Worm (Caenorhabditis elegans) whole organism, L3 larva: ENCODE results near the gene F29A7.4.

Experiments used
- ZK546.5 ChIP-seq: sonication (generic microtip); optimal IDR thresholded peaks from 2 replicates; lab custom pipeline; 2017; ENCODE audit warnings: missing biosample characterization, missing genetic modification characterization
- aly-2 ChIP-seq: fragments of 150-350 bp; optimal IDR thresholded peaks from 2 replicates; lab custom pipeline; 2014; ENCODE audit warnings: missing biosample characterization, missing genetic modification characterization
- ama-1 ChIP-seq: fragments of 150-350 bp; optimal IDR thresholded peaks from 2 replicates; lab custom pipeline; 2018
- ceh-16 ChIP-seq: sonication (generic microtip); optimal IDR thresholded peaks from 2 replicates; lab custom pipeline; 2017; ENCODE audit warnings: missing biosample characterization, missing genetic modification characterization
- ceh-28 ChIP-seq: fragments of 150-350 bp; optimal IDR thresholded peaks from 2 replicates; lab custom pipeline; 2014; ENCODE audit warnings: missing biosample characterization, missing genetic modification reagents, missing genetic modification characterization
- ceh-9 ChIP-seq: sonication (generic microtip); optimal IDR thresholded peaks from 2 replicates; lab custom pipeline; 2018; ENCODE audit warnings: missing biosample characterization, missing genetic modification characterization
- daf-12 ChIP-seq: fragments of 150-350 bp; optimal IDR thresholded peaks from 2 replicates; lab custom pipeline; 2014; ENCODE audit warnings: missing biosample characterization, missing genetic modification reagents, missing genetic modification characterization
- egl-27 ChIP-seq: sonication (generic microtip); optimal IDR thresholded peaks from 4 replicates; lab custom pipeline; 2017; ENCODE audit warnings: missing biosample characterization, missing genetic modification reagents, missing genetic modification characterization
- egl-5 ChIP-seq: fragments of 150-350 bp; optimal IDR thresholded peaks from 2 replicates; lab custom pipeline; 2017; ENCODE audit warnings: missing biosample characterization, missing genetic modification reagents, missing genetic modification characterization, inconsistent platforms
- elt-1 ChIP-seq: fragments of 150-350 bp; optimal IDR thresholded peaks from 2 replicates; lab custom pipeline; 2014; ENCODE audit warnings: missing biosample characterization, missing genetic modification characterization
- elt-2 ChIP-seq: sonication (generic microtip); optimal IDR thresholded peaks from 2 replicates; lab custom pipeline; 2016; ENCODE audit warnings: missing genetic modification reagents, mild to moderate bottlenecking, missing genetic modification characterization, missing compliant biosample characterization
- elt-3 ChIP-seq, 3 experiments: fragments of 150-350 bp in 1 of 3; sonication (generic microtip) in 2 of 3; optimal IDR thresholded peaks; 2 replicates in 2 of 3; 4 replicates in 1 of 3; lab custom pipeline; 2014 to 2017; ENCODE audit warnings: missing biosample characterization in 3 of 3, missing genetic modification characterization in 3 of 3
- eor-1 ChIP-seq, 2 experiments: fragments of 150-350 bp; optimal IDR thresholded peaks; 2 replicates each; lab custom pipeline; 2014 to 2018; ENCODE audit warnings: missing biosample characterization in 2 of 2, missing genetic modification characterization in 2 of 2
- fkh-2 ChIP-seq: fragments of 150-350 bp; optimal IDR thresholded peaks from 2 replicates; lab custom pipeline; 2014; ENCODE audit warnings: missing biosample characterization, missing genetic modification reagents, missing genetic modification characterization
- fos-1 ChIP-seq: fragments of 150-350 bp; optimal IDR thresholded peaks from 2 replicates; lab custom pipeline; 2014; ENCODE audit warnings: missing biosample characterization, missing genetic modification characterization
- hmg-11 ChIP-seq: sonication (generic microtip); optimal IDR thresholded peaks from 2 replicates; lab custom pipeline; 2016; ENCODE audit warnings: missing genetic modification characterization, missing compliant biosample characterization
- jun-1 ChIP-seq: fragments of 150-350 bp; optimal IDR thresholded peaks from 2 replicates; lab custom pipeline; 2014; ENCODE audit warnings: missing biosample characterization, missing genetic modification reagents, missing genetic modification characterization
- lin-39 ChIP-seq: fragments of 150-350 bp; optimal IDR thresholded peaks from 2 replicates; lab custom pipeline; 2018; ENCODE audit warnings: missing biosample characterization, missing genetic modification reagents, missing genetic modification characterization
- lsy-12 ChIP-seq: sonication (generic microtip); optimal IDR thresholded peaks from 2 replicates; lab custom pipeline; 2016; ENCODE audit warnings: mild to moderate bottlenecking, missing genetic modification characterization, missing compliant biosample characterization
- mdl-1 ChIP-seq: fragments of 150-350 bp; optimal IDR thresholded peaks from 2 replicates; lab custom pipeline; 2014; ENCODE audit warnings: missing biosample characterization, missing genetic modification characterization
- mml-1 ChIP-seq: fragments of 150-350 bp; sonication (generic microtip); optimal IDR thresholded peaks from 3 replicates; lab custom pipeline; 2014; ENCODE audit warnings: missing biosample characterization, missing genetic modification characterization
- nfya-1 ChIP-seq: sonication (generic microtip); optimal IDR thresholded peaks from 2 replicates; lab custom pipeline; 2017; ENCODE audit warnings: missing genetic modification characterization, mild to moderate bottlenecking, missing compliant biosample characterization, antibody characterized with exemption, moderate library complexity; ENCODE audit not compliant: insufficient read depth
- nhr-11 ChIP-seq: fragments of 150-350 bp; optimal IDR thresholded peaks from 2 replicates; lab custom pipeline; 2014; ENCODE audit warnings: missing biosample characterization, missing genetic modification characterization
- nhr-12 ChIP-seq: fragments of 150-350 bp; optimal IDR thresholded peaks from 2 replicates; lab custom pipeline; 2014; ENCODE audit warnings: missing biosample characterization, missing genetic modification characterization
- nhr-237 ChIP-seq: fragments of 150-350 bp; optimal IDR thresholded peaks from 2 replicates; lab custom pipeline; 2014; ENCODE audit warnings: missing biosample characterization, missing genetic modification characterization
- nhr-25 ChIP-seq: sonication (generic microtip); optimal IDR thresholded peaks from 2 replicates; lab custom pipeline; 2017; ENCODE audit warnings: missing biosample characterization, missing genetic modification characterization
- nhr-28 ChIP-seq: fragments of 150-350 bp; optimal IDR thresholded peaks from 2 replicates; lab custom pipeline; 2014; ENCODE audit warnings: missing biosample characterization, missing genetic modification characterization
- nhr-43 ChIP-seq: sonication (generic microtip); optimal IDR thresholded peaks from 2 replicates; lab custom pipeline; 2016; ENCODE audit warnings: mild to moderate bottlenecking, missing genetic modification characterization, missing compliant biosample characterization; ENCODE audit not compliant: poor library complexity, severe bottlenecking
- nhr-76 ChIP-seq: fragments of 150-350 bp; sonication (generic microtip); optimal IDR thresholded peaks from 5 replicates; lab custom pipeline; 2014; ENCODE audit warnings: missing biosample characterization, missing genetic modification characterization
- pha-4 ChIP-seq: fragments of 150-350 bp; optimal IDR thresholded peaks from 2 replicates; lab custom pipeline; 2014; ENCODE audit warnings: missing biosample characterization, missing genetic modification reagents, missing genetic modification characterization
- pqm-1 ChIP-seq: fragments of 150-350 bp; optimal IDR thresholded peaks from 2 replicates; lab custom pipeline; 2017; ENCODE audit warnings: missing biosample characterization, missing genetic modification characterization, inconsistent platforms
- sea-2 ChIP-seq: fragments of 150-350 bp; sonication (generic microtip); optimal IDR thresholded peaks from 4 replicates; lab custom pipeline; 2014; ENCODE audit warnings: missing biosample characterization, missing genetic modification reagents, missing genetic modification characterization
- skn-1 ChIP-seq: fragments of 150-350 bp; optimal IDR thresholded peaks from 2 replicates; lab custom pipeline; 2014; ENCODE audit warnings: missing biosample characterization, missing genetic modification characterization
- snpc-4 ChIP-seq: fragments of 150-350 bp; optimal IDR thresholded peaks from 2 replicates; lab custom pipeline; 2014; ENCODE audit warnings: missing biosample characterization, missing genetic modification characterization
- tbx-2 ChIP-seq: sonication (generic microtip); optimal IDR thresholded peaks from 2 replicates; lab custom pipeline; 2016; ENCODE audit warnings: mild to moderate bottlenecking, missing genetic modification characterization, missing compliant biosample characterization
- unc-39 ChIP-seq: sonication (generic microtip); optimal IDR thresholded peaks from 4 replicates; lab custom pipeline; 2017; ENCODE audit warnings: missing biosample characterization, missing genetic modification characterization
- zag-1 ChIP-seq: fragments of 150-350 bp; optimal IDR thresholded peaks from 2 replicates; lab custom pipeline; 2014; ENCODE audit warnings: missing biosample characterization, missing genetic modification characterization

F29A7.4 gene

ce11 chrII:2772166-2772565 is 22.4 kb downstream of the F29A7.4 start, which contains the start of gene sdz-10:
Gene sdz-10, minus strand, starts transcription at chrII:2772266.
- TF ChIP-seq nhr-12 (tag; lab: Kevin White, UChicago) (no peak), pqm-1 (no peak), ceh-9 (tag; lab: Kevin White, UChicago) (no peak), lin-39 (no peak), nhr-76 (tag; lab: Kevin White, UChicago) (no peak), hmg-11 (no peak), elt-2 (tag; lab: Kevin White, UChicago) (no peak), nhr-237 (tag; lab: Kevin White, UChicago) (no peak), elt-3 (tag; optimal IDR thresholded peaks at IDR 0.05; lab: Kevin White, UChicago) (no peak), eor-1 (tag; optimal IDR thresholded peaks at IDR 0.05; lab: Kevin White, UChicago) (no peak), tbx-2 (tag; lab: Kevin White, UChicago) (no peak), elt-1 (tag; lab: Kevin White, UChicago) (no peak), aly-2 (tag; lab: Kevin White, UChicago) (no peak), ama-1 (no peak), jun-1 (tag; lab: Kevin White, UChicago) (no peak), lsy-12 (tag; lab: Kevin White, UChicago) (no peak), ceh-28 (tag; lab: Kevin White, UChicago) (no peak), fkh-2 (tag; lab: Kevin White, UChicago) (no peak)

ce11 chrII:2773534-2773933 is 23.7 kb downstream of the F29A7.4 start, which contains the start of gene sdz-9:
Gene sdz-9, minus strand, starts transcription at chrII:2773634.
- TF ChIP-seq elt-3 (tag; optimal IDR thresholded peaks at IDR 0.05; lab: Kevin White, UChicago) (no peak), daf-12 (tag; lab: Kevin White, UChicago) (no peak), ceh-28 (tag; lab: Kevin White, UChicago) (no peak), nhr-76 (tag; lab: Kevin White, UChicago) (no peak), egl-5 (tag; lab: Kevin White, UChicago) (no peak), nhr-43 (tag; lab: Kevin White, UChicago) (no peak), hmg-11 (no peak), skn-1 (tag; lab: Kevin White, UChicago) (no peak), unc-39 (tag; lab: Kevin White, UChicago) (no peak)

DNA sequence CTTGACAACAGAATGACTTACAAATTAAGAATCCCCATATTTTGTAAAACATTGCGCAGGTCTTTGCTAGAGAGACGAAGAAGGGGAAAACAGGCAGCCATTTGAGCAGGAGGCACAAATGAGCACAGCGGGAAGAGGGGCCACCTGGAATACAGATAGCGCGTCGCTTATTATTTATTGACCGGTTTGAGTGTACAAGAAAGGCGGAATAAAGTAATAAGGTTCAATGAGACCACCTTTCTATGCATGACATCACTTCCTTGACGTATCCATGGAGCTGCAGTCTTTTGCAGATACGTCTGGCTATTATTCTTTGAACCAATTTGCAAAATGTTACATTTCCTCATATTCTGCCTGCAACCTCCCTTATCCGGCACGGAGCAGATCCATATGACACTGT is 25.1 kb downstream of the F29A7.4 start, which contains the start of gene fbxb-111:
TSS of gene fbxb-111 (minus strand) at position 101 of the 400 bp plus-strand sequence.
- no peak for TF ChIP-seq jun-1 (tag; lab: Kevin White, UChicago)
- no peak for TF ChIP-seq nhr-11
- TF ChIP-seq ceh-16 (tag; lab: Kevin White, UChicago) = no peak
- no peak for TF ChIP-seq ama-1

DNA sequence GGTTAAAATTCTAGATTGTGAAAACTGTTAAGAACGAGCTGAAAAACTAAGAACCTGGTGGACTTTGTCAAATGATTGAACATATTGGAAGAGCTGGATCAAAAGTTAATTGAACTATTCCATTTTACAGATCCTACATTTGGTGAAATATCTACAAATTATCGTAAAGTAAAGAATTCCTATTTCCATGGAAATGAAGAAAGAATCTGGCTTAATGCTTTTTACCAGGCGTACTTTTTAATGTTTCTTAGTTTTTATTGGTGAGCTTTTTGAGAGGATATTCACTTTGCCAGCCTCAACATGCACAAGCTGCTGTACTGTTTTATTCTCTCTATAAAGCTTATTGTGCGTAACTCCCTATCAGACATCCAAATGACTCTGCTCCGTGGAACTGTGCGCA is 28.0 kb downstream of the F29A7.4 start, which contains the start of gene F08D12.4:
TSS of gene F08D12.4 (plus strand) at position 301 of the 400 bp plus-strand sequence.
- TF ChIP-seq fos-1 = no peak
- TF ChIP-seq nhr-43 (tag; lab: Kevin White, UChicago) = no peak
- TF ChIP-seq snpc-4 = no peak
- no peak for TF ChIP-seq lsy-12 (tag; lab: Kevin White, UChicago)
- TF ChIP-seq mml-1 (tag; lab: Kevin White, UChicago) = no peak
- TF ChIP-seq nfya-1 (tag; lab: Kevin White, UChicago) = no peak
- TF ChIP-seq egl-27 (tag; lab: Kevin White, UChicago) = no peak
- TF ChIP-seq lin-39 = no peak
- no peak for TF ChIP-seq nhr-28 (tag; lab: Kevin White, UChicago)
- no peak for TF ChIP-seq sea-2 (GFP tag; lab: Kevin White, UChicago)
- no peak for TF ChIP-seq eor-1 (tag; optimal IDR thresholded peaks at IDR 0.05; lab: Kevin White, UChicago)
- TF ChIP-seq elt-1 (tag; lab: Kevin White, UChicago) = no peak
- TF ChIP-seq ceh-28 (tag; lab: Kevin White, UChicago) = no peak
- no peak for TF ChIP-seq ceh-9 (tag; lab: Kevin White, UChicago)
- TF ChIP-seq zag-1 (tag; lab: Kevin White, UChicago) = no peak
- no peak for TF ChIP-seq tbx-2 (tag; lab: Kevin White, UChicago)
- TF ChIP-seq ZK546.5 (tag; lab: Kevin White, UChicago) = no peak

- TF ChIP-seq unc-39 (tag; lab: Kevin White, UChicago) (no peak), fos-1 (no peak), sea-2 (GFP tag; lab: Kevin White, UChicago) (no peak), nhr-12 (tag; lab: Kevin White, UChicago) (no peak), daf-12 (tag; lab: Kevin White, UChicago) (no peak), ceh-9 (tag; lab: Kevin White, UChicago) (no peak), ZK546.5 (tag; lab: Kevin White, UChicago) (no peak), pha-4 (tag; lab: Kevin White, UChicago) (no peak), mdl-1 (no peak), nhr-25 (tag; lab: Kevin White, UChicago) (no peak), aly-2 (tag; lab: Kevin White, UChicago) (no peak), ceh-16 (tag; lab: Kevin White, UChicago) (no peak), snpc-4 (no peak), elt-2 (tag; lab: Kevin White, UChicago) (no peak), egl-5 (tag; lab: Kevin White, UChicago) (no peak), elt-1 (tag; lab: Kevin White, UChicago) (no peak)
Measured at ce11 chrII:2779253-2779652, 29.5 kb downstream of the F29A7.4 start, which contains the start of gene F08D12.3. Gene F08D12.3, plus strand, starts transcription at chrII:2779553.
